Worm (Caenorhabditis elegans) whole organism, L3 larva: ENCODE results near the gene C07A4.2.

Source experiments
- aly-2 ChIP-seq: fragments of 150-350 bp; optimal IDR thresholded peaks from 2 replicates; lab custom pipeline; 2014; ENCODE audit warnings: missing biosample characterization, missing genetic modification characterization
- ama-1 ChIP-seq: fragments of 150-350 bp; optimal IDR thresholded peaks from 2 replicates; lab custom pipeline; 2018
- egl-27 ChIP-seq: sonication (generic microtip); optimal IDR thresholded peaks from 4 replicates; lab custom pipeline; 2017; ENCODE audit warnings: missing biosample characterization, missing genetic modification reagents, missing genetic modification characterization
- fos-1 ChIP-seq: fragments of 150-350 bp; optimal IDR thresholded peaks from 2 replicates; lab custom pipeline; 2014; ENCODE audit warnings: missing biosample characterization, missing genetic modification characterization
- hmg-11 ChIP-seq: sonication (generic microtip); optimal IDR thresholded peaks from 2 replicates; lab custom pipeline; 2016; ENCODE audit warnings: missing genetic modification characterization, missing compliant biosample characterization
- nhr-11 ChIP-seq: fragments of 150-350 bp; optimal IDR thresholded peaks from 2 replicates; lab custom pipeline; 2014; ENCODE audit warnings: missing biosample characterization, missing genetic modification characterization
- nhr-76 ChIP-seq: fragments of 150-350 bp; sonication (generic microtip); optimal IDR thresholded peaks from 5 replicates; lab custom pipeline; 2014; ENCODE audit warnings: missing biosample characterization, missing genetic modification characterization

ce11 chrX:10182613-10183012, 10.6 kb downstream of the C07A4.2 start:
- TF ChIP-seq hmg-11 (no peak), nhr-76 (tag; lab: Kevin White, UChicago) (no peak), aly-2 (tag; lab: Kevin White, UChicago) (no peak), egl-27 (tag; lab: Kevin White, UChicago) (no peak), ama-1 (lab: Kevin White, UChicago) (no peak), fos-1 (tag; lab: Kevin White, UChicago) (no peak), nhr-11 (tag; lab: Kevin White, UChicago) (no peak)
